Fruit fly (Drosophila melanogaster) whole organism, pupa: ENCODE measurements around the gene Gr61a.

Source experiments
- CG10348 ChIP-seq: fragments of 200-800 bp; sonication (Bioruptor generic); IDR thresholded peaks from 2 replicates; pipeline ENCODE4 v1.3.6; 2022; ENCODE audit warnings: missing biosample characterization, missing genetic modification characterization
- CG12605 ChIP-seq: fragments of 200-800 bp; sonication (Bioruptor generic); IDR thresholded peaks from 2 replicates; pipeline ENCODE4 v1.3.6; 2022; ENCODE audit warnings: missing biosample characterization, missing genetic modification characterization
- CG13204 ChIP-seq: fragments of 200-800 bp; sonication (Bioruptor generic); optimal IDR thresholded peaks from 2 replicates; lab custom pipeline; 2018; ENCODE audit warnings: missing biosample characterization, mild to moderate bottlenecking, missing genetic modification characterization, moderate library complexity
- CG15710 ChIP-seq: fragments of 200-800 bp; sonication (Bioruptor generic); optimal IDR thresholded peaks from 2 replicates; lab custom pipeline; 2018; ENCODE audit warnings: missing biosample characterization, mild to moderate bottlenecking, missing genetic modification characterization, moderate library complexity
- CG17806 ChIP-seq: fragments of 200-800 bp; sonication (Bioruptor generic); optimal IDR thresholded peaks from 2 replicates; lab custom pipeline; 2018; ENCODE audit warnings: missing biosample characterization, mild to moderate bottlenecking, missing genetic modification characterization, moderate library complexity
- CG32121 ChIP-seq: fragments of 200-800 bp; sonication (Bioruptor generic); IDR thresholded peaks from 2 replicates; pipeline ENCODE4 v1.3.6; 2022; ENCODE audit warnings: missing biosample characterization, missing genetic modification characterization
- CG34367 ChIP-seq: fragments of 200-800 bp; sonication (Bioruptor generic); optimal IDR thresholded peaks from 2 replicates; lab custom pipeline; 2018; ENCODE audit warnings: missing biosample characterization, mild to moderate bottlenecking, missing genetic modification characterization
- CG4496 ChIP-seq: fragments of 200-800 bp; sonication (Bioruptor generic); IDR thresholded peaks from 3 replicates; pipeline ENCODE4 v1.3.6; 2022; ENCODE audit warnings: missing biosample characterization, missing genetic modification characterization
- CG8159 ChIP-seq: fragments of 200-800 bp; sonication (Bioruptor generic); optimal IDR thresholded peaks from 3 replicates; lab custom pipeline; 2018; ENCODE audit warnings: missing biosample characterization, mild to moderate bottlenecking, missing genetic modification characterization, moderate library complexity
- CG8301 ChIP-seq: fragments of 200-800 bp; sonication (Bioruptor generic); optimal IDR thresholded peaks from 2 replicates; lab custom pipeline; 2018; ENCODE audit warnings: missing biosample characterization, mild to moderate bottlenecking, missing genetic modification characterization
- CG9948 ChIP-seq: fragments of 200-800 bp; sonication (Bioruptor generic); optimal IDR thresholded peaks from 2 replicates; lab custom pipeline; 2018; ENCODE audit warnings: missing biosample characterization, mild to moderate bottlenecking, missing genetic modification characterization, moderate library complexity
- D1 ChIP-seq: fragments of 200-800 bp; sonication (Bioruptor generic); optimal IDR thresholded peaks from 2 replicates; lab custom pipeline; 2018; ENCODE audit warnings: missing biosample characterization, mild to moderate bottlenecking, missing genetic modification characterization, moderate library complexity
- EcR ChIP-seq: fragments of 200-800 bp; sonication (Bioruptor generic); optimal IDR thresholded peaks from 3 replicates; lab custom pipeline; 2019; ENCODE audit warnings: missing biosample characterization, missing genetic modification characterization, mild to moderate bottlenecking, moderate library complexity, missing genetic modification reagents
- Ets98B ChIP-seq: fragments of 200-800 bp; sonication (Bioruptor generic); IDR thresholded peaks from 2 replicates; pipeline ENCODE4 v1.3.6; 2022; ENCODE audit warnings: missing biosample characterization, missing genetic modification characterization
- Pif1A ChIP-seq: fragments of 200-800 bp; sonication (Bioruptor generic); optimal IDR thresholded peaks from 3 replicates; lab custom pipeline; 2016; ENCODE audit warnings: missing biosample characterization, missing genetic modification characterization
- Pif1B ChIP-seq: fragments of 200-800 bp; sonication (Bioruptor generic); optimal IDR thresholded peaks from 3 replicates; lab custom pipeline; 2016; ENCODE audit warnings: missing biosample characterization, missing genetic modification characterization
- Snoo ChIP-seq: fragments of 200-800 bp; sonication (Bioruptor generic); optimal IDR thresholded peaks from 3 replicates; lab custom pipeline; 2017; ENCODE audit warnings: missing biosample characterization, mild to moderate bottlenecking, missing genetic modification characterization, inconsistent platforms
- fd96Ca ChIP-seq: fragments of 200-800 bp; sonication (Bioruptor generic); IDR thresholded peaks from 3 replicates; pipeline ENCODE4 v1.3.6; 2022; ENCODE audit warnings: missing biosample characterization, missing genetic modification characterization
- gl ChIP-seq: fragments of 200-800 bp; sonication (Bioruptor generic); optimal IDR thresholded peaks from 2 replicates; lab custom pipeline; 2018; ENCODE audit warnings: missing biosample characterization, mild to moderate bottlenecking, missing genetic modification characterization
- rn ChIP-seq: fragments of 200-800 bp; sonication (Bioruptor generic); IDR thresholded peaks from 2 replicates; pipeline ENCODE4 v1.3.6; 2022; ENCODE audit warnings: missing biosample characterization, missing genetic modification characterization

Gene Gr61a

DNA sequence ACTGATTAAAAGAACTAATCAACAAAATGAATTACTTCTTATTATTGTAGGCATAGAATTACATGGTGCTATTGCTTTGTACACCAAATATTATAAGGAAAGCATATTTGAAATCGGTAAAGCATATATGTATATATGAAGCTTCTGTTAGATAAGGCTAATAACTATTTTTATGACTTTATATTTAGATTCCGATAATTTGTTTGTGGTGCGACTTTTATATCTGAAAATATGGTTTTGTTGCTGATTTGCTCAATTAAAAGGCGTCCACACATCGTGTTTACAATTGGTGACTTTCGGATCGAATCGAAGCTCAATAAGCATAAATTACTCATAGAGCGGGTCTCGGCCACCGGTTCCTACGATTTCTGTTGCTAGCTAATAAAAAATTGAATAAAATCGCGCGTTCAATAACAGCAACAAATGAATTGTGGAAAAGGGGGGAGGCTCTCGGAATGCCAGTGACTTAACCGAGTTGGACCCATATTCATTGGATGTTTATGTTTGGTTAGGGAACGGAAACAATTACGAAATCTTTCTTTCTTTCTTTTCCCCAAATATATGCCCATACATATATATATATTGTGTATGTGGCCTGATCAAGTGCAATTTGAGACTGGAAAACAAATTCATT lies 44.5 kb downstream of the Gr61a start:
- TF ChIP-seq Pif1B (GFP tag; lab: Kevin White, UChicago) (no peak), CG12605 (GFP tag; lab: Robert Waterston, UW) (no peak), CG9948 (no peak), EcR (GFP tag; lab: Kevin White, UChicago) (no peak), rn (no peak), CG15710 (tag; lab: Kevin White, UChicago) (no peak), Snoo (tag; lab: Kevin White, UChicago) (no peak), CG8301 (no peak), D1 (tag; lab: Kevin White, UChicago) (no peak), CG34367 (tag; lab: Kevin White, UChicago) (no peak), Pif1A (GFP tag; lab: Kevin White, UChicago) (no peak), CG10348 (no peak), CG32121 (GFP tag; lab: Robert Waterston, UW) (no peak), CG4496 (no peak), CG13204 (GFP tag; lab: Kevin White, UChicago) (no peak), CG8159 (tag; lab: Kevin White, UChicago) (no peak), Ets98B (GFP tag; lab: Robert Waterston, UW) (no peak), gl (tag; lab: Kevin White, UChicago) (no peak)

- no peak for TF ChIP-seq fd96Ca (GFP tag; lab: Robert Waterston, UW)
- no peak for TF ChIP-seq CG34367 (tag; lab: Kevin White, UChicago)
- TF ChIP-seq CG15710 (tag; lab: Kevin White, UChicago) = no peak
- TF ChIP-seq CG8301 = no peak
- TF ChIP-seq gl (tag; lab: Kevin White, UChicago) = no peak
- no peak for TF ChIP-seq CG17806
- TF ChIP-seq CG10348 = no peak
- TF ChIP-seq EcR (GFP tag; lab: Kevin White, UChicago) = peak; percentile 55
- TF ChIP-seq, all 21 proteins: peak for 1
Observed at dm6 chr3L:887423-888097, 46.3 kb downstream of the Gr61a start.

DNA sequence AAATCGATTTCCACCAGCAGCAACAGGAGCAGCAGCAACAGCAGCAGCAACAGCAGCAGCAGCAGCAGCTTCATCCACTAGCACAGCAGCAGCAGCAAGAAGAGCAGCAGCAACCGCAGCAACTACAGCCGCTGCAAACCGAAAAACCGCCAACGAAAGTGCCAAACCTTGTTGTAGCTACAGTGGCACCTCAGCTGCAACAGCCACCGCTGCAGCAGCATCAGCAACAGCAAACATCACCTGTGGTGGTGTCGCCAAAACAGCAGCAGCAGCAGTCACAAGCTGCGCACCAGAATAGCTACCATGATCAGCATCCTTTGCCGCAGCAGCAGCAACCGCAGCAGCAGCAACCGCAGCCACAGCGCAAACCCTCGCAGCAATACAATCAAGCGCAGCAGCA lies 47.1 kb downstream of the Gr61a start:
- no peak for TF ChIP-seq CG32121 (GFP tag; lab: Robert Waterston, UW)
